Worm (Caenorhabditis elegans) whole organism, L4 larva: ENCODE data around the gene F07C6.4.

ENCODE experiments used
- hmg-1.1 ChIP-seq: fragments of 200-800 bp; sonication (Bioruptor generic); IDR thresholded peaks from 2 replicates; pipeline ENCODE4 v1.3.6; 2022; ENCODE audit warnings: missing genetic modification reagents, missing genetic modification characterization, missing compliant biosample characterization
- jun-1 ChIP-seq: fragments of 150-350 bp; optimal IDR thresholded peaks from 2 replicates; lab custom pipeline; 2014; ENCODE audit warnings: missing biosample characterization, missing genetic modification reagents, missing genetic modification characterization
- lsy-2 ChIP-seq, 2 experiments: fragments of 150-350 bp in 1 of 2; sonication (generic microtip) in 1 of 2; optimal IDR thresholded peaks; 2 replicates each; lab custom pipeline; 2014 to 2017; ENCODE audit warnings: missing biosample characterization in 2 of 2, missing genetic modification characterization in 2 of 2
- nhr-77 ChIP-seq: fragments of 150-350 bp; optimal IDR thresholded peaks from 2 replicates; lab custom pipeline; 2014; ENCODE audit warnings: missing biosample characterization, missing genetic modification characterization

ce11 chrIV:12771414-12771813, 34.3 kb upstream of the F07C6.4 start:
- no peak for TF ChIP-seq jun-1 (tag; lab: Kevin White, UChicago)
- TF ChIP-seq lsy-2 (tag; optimal IDR thresholded peaks at IDR 0.05; lab: Kevin White, UChicago): peak; percentile 48 to 65
- no peak for TF ChIP-seq nhr-77 (tag; lab: Kevin White, UChicago)
- TF ChIP-seq hmg-1.1 (GFP tag; lab: Robert Waterston, UW): peak; percentile 85
